Worm (Caenorhabditis elegans): Measurements from ENCODE around the gene dmsr-11.

DNA sequence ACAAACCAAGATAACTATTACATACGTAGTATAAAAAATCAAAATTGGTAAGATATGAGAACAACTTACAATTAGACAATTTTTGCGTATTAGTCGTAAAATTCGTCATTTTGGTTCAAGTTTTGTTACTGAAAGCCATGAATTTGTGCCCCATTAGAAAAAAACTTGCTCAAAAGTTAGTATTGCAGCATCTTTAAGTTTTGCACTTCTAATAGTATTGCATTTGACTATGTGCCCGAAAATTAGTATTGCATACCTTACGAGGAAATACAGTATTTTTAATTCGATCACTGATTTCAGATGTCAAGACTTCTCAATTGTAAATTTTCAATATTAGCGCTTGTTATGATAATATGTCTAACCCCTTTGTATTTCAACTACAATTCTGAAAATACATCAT is 17.6 kb upstream of the dmsr-11 start, which contains the start of gene T15B7.8:
- TF ChIP-seq nhr-90 (tag; optimal IDR thresholded peaks at IDR 0.05) (no peak), unc-130 (GFP tag; optimal IDR thresholded peaks at IDR 0.05) (no peak), atf-7 (tag; optimal IDR thresholded peaks at IDR 0.05) (no peak), B0019.2 (GFP tag; conservative IDR thresholded peaks at IDR 0.05) (no peak)

All from whole organism, young adult.